Fruit fly (Drosophila melanogaster) whole organism, wandering third instar larva: ENCODE measurements around the gene Usp5.

Source experiments
- Abd-B ChIP-seq: fragments of >200 bp; optimal IDR thresholded peaks from 2 replicates; lab custom pipeline; 2017; ENCODE audit warnings: missing biosample characterization, missing genetic modification characterization
- CG32264 ChIP-seq: fragments of 200-800 bp; sonication (Bioruptor generic); optimal IDR thresholded peaks from 2 replicates; lab custom pipeline; 2016; ENCODE audit warnings: missing biosample characterization, missing genetic modification characterization
- CG9705 ChIP-seq: fragments of 200-800 bp; sonication (Bioruptor generic); optimal IDR thresholded peaks from 2 replicates; lab custom pipeline; 2018; ENCODE audit warnings: missing biosample characterization, mild to moderate bottlenecking, missing genetic modification characterization
- CrebA ChIP-seq: fragments of 200-800 bp; sonication (Bioruptor generic); optimal IDR thresholded peaks from 2 replicates; lab custom pipeline; 2016; ENCODE audit warnings: missing biosample characterization, mild to moderate bottlenecking, missing genetic modification characterization, borderline replicate concordance
- Dfd ChIP-seq: fragments of >200 bp; optimal IDR thresholded peaks from 2 replicates; lab custom pipeline; 2017; ENCODE audit warnings: missing biosample characterization, missing genetic modification characterization
- Dif ChIP-seq: fragments of 200-275, 200-300 bp; sonication (Bioruptor generic); optimal IDR thresholded peaks from 2 replicates; lab custom pipeline; 2018; ENCODE audit warnings: missing biosample characterization, missing genetic modification characterization; ENCODE audit not compliant: partially characterized antibody
- GATAd ChIP-seq: sonication (Bioruptor generic); optimal IDR thresholded peaks from 2 replicates; lab custom pipeline; 2016; ENCODE audit warnings: missing biosample characterization, missing genetic modification characterization
- HLH106 ChIP-seq: fragments of 200-800 bp; optimal IDR thresholded peaks from 3 replicates; lab custom pipeline; 2019; ENCODE audit warnings: missing biosample characterization, mild to moderate bottlenecking, missing genetic modification characterization, moderate library complexity
- Hnf4 ChIP-seq: fragments of 200-800 bp; sonication (Bioruptor generic); optimal IDR thresholded peaks from 2 replicates; lab custom pipeline; 2016; ENCODE audit warnings: missing biosample characterization, mild to moderate bottlenecking, missing genetic modification characterization
- Hr78 ChIP-seq: fragments of >200 bp; optimal IDR thresholded peaks from 2 replicates; lab custom pipeline; 2017; ENCODE audit warnings: missing biosample characterization, missing genetic modification characterization
- Hr83 ChIP-seq: fragments of 200-300 bp; sonication (Bioruptor generic); optimal IDR thresholded peaks from 2 replicates; lab custom pipeline; 2016; ENCODE audit warnings: missing biosample characterization, mild to moderate bottlenecking, missing genetic modification characterization, moderate library complexity; ENCODE audit not compliant: poor library complexity, severe bottlenecking
- Jra ChIP-seq: sonication (Bioruptor generic); optimal IDR thresholded peaks from 2 replicates; lab custom pipeline; 2016; ENCODE audit warnings: missing biosample characterization, missing genetic modification characterization
- Mio ChIP-seq: sonication (Bioruptor generic); optimal IDR thresholded peaks from 2 replicates; lab custom pipeline; 2016; ENCODE audit warnings: missing biosample characterization, missing genetic modification characterization
- Myc ChIP-seq: fragments of >200 bp; optimal IDR thresholded peaks from 2 replicates; lab custom pipeline; 2017
- N ChIP-seq: fragments of >200 bp; optimal IDR thresholded peaks from 2 replicates; lab custom pipeline; 2018; ENCODE audit warnings: missing biosample characterization, missing external identifiers, missing genetic modification characterization
- OdsH ChIP-seq: fragments of 200-800 bp; sonication (Bioruptor generic); optimal IDR thresholded peaks from 2 replicates; lab custom pipeline; 2016; ENCODE audit warnings: missing biosample characterization, mild to moderate bottlenecking, missing genetic modification characterization
- Rel ChIP-seq, 2 experiments: fragments of 200-800 bp; sonication (Bioruptor generic) in 1 of 2; optimal IDR thresholded peaks; 2 replicates in 1 of 2; 3 replicates in 1 of 2; lab custom pipeline; 2016 to 2019; ENCODE audit warnings: mild to moderate bottlenecking in 2 of 2, missing biosample characterization in 2 of 2, missing genetic modification characterization in 2 of 2, moderate library complexity in 1 of 2
- Sp1 ChIP-seq: fragments of 200-800 bp; sonication (Bioruptor generic); optimal IDR thresholded peaks from 3 replicates; lab custom pipeline; 2019; ENCODE audit warnings: missing biosample characterization, mild to moderate bottlenecking, missing genetic modification characterization, moderate library complexity
- Vsx2 ChIP-seq: fragments of 200-300, 225-300 bp; sonication (Bioruptor generic); optimal IDR thresholded peaks from 2 replicates; lab custom pipeline; 2018; ENCODE audit warnings: missing biosample characterization, missing genetic modification characterization; ENCODE audit not compliant: partially characterized antibody
- br ChIP-seq: fragments of 200-800 bp; sonication (Bioruptor generic); optimal IDR thresholded peaks from 2 replicates; lab custom pipeline; 2016; ENCODE audit warnings: missing biosample characterization, missing genetic modification characterization
- brk ChIP-seq: fragments of 200-800 bp; sonication (Bioruptor generic); optimal IDR thresholded peaks from 2 replicates; lab custom pipeline; 2016; ENCODE audit warnings: missing biosample characterization, mild to moderate bottlenecking, missing genetic modification characterization
- dl ChIP-seq, 2 experiments: fragments of 175-275, 200-275 bp in 1 of 2; fragments of 200-275 bp in 1 of 2; sonication (Bioruptor generic); optimal IDR thresholded peaks; lab custom pipeline; 2018; ENCODE audit warnings: mild to moderate bottlenecking in 2 of 2, missing biosample characterization in 2 of 2, missing genetic modification characterization in 2 of 2, moderate library complexity in 2 of 2; ENCODE audit not compliant: partially characterized antibody in 2 of 2, insufficient read depth in 1 of 2
- dmrt93B ChIP-seq: fragments of 200-800 bp; sonication (Bioruptor generic); optimal IDR thresholded peaks from 2 replicates; lab custom pipeline; 2018; ENCODE audit warnings: missing biosample characterization, mild to moderate bottlenecking, missing genetic modification characterization
- dsf ChIP-seq: sonication (Bioruptor generic); optimal IDR thresholded peaks from 2 replicates; lab custom pipeline; 2016; ENCODE audit warnings: missing biosample characterization, missing genetic modification characterization, borderline replicate concordance
- ey ChIP-seq: fragments of 200-800 bp; sonication (Bioruptor generic); optimal IDR thresholded peaks from 2 replicates; lab custom pipeline; 2016; ENCODE audit warnings: missing biosample characterization, missing genetic modification characterization
- foxo ChIP-seq, 2 experiments: fragments of 200-800 bp; sonication (Bioruptor generic); optimal IDR thresholded peaks; 2 replicates in 1 of 2; 3 replicates in 1 of 2; lab custom pipeline; 2016 to 2017; ENCODE audit warnings: missing biosample characterization in 2 of 2, missing genetic modification characterization in 2 of 2
- fru ChIP-seq: fragments of 200-800 bp; sonication (Bioruptor generic); optimal IDR thresholded peaks from 3 replicates; lab custom pipeline; 2016; ENCODE audit warnings: missing biosample characterization, mild to moderate bottlenecking, missing genetic modification characterization
- h ChIP-seq: fragments of 200-800 bp; sonication (Bioruptor generic); optimal IDR thresholded peaks from 3 replicates; lab custom pipeline; 2016; ENCODE audit warnings: missing biosample characterization, mild to moderate bottlenecking, missing genetic modification characterization
- jim ChIP-seq: fragments of 175-275, 200-325 bp; sonication (Bioruptor generic); optimal IDR thresholded peaks from 2 replicates; lab custom pipeline; 2016; ENCODE audit warnings: missing biosample characterization, mild to moderate bottlenecking, missing genetic modification characterization
- lola ChIP-seq: fragments of >200 bp; optimal IDR thresholded peaks from 2 replicates; lab custom pipeline; 2017; ENCODE audit warnings: missing biosample characterization, missing genetic modification characterization
- pan ChIP-seq: fragments of >200 bp; optimal IDR thresholded peaks from 2 replicates; lab custom pipeline; 2017
- psq ChIP-seq: fragments of 200-800 bp; sonication (Bioruptor generic); optimal IDR thresholded peaks from 3 replicates; lab custom pipeline; 2017; ENCODE audit warnings: missing biosample characterization, mild to moderate bottlenecking, missing genetic modification characterization, moderate library complexity
- rgr ChIP-seq: fragments of 200-800 bp; sonication (Bioruptor generic); optimal IDR thresholded peaks from 3 replicates; lab custom pipeline; 2016; ENCODE audit warnings: missing biosample characterization, mild to moderate bottlenecking, missing genetic modification characterization
- sage ChIP-seq: fragments of 200-800 bp; sonication (Bioruptor generic); optimal IDR thresholded peaks from 2 replicates; lab custom pipeline; 2016; ENCODE audit warnings: missing biosample characterization, mild to moderate bottlenecking, missing genetic modification characterization
- sv ChIP-seq: fragments of 200-800 bp; sonication (Bioruptor generic); optimal IDR thresholded peaks from 3 replicates; lab custom pipeline; 2016; ENCODE audit warnings: missing biosample characterization, missing genetic modification characterization
- tai ChIP-seq: sonication (Bioruptor generic); optimal IDR thresholded peaks from 2 replicates; lab custom pipeline; 2016; ENCODE audit warnings: missing biosample characterization, missing genetic modification characterization
- usp ChIP-seq: fragments of >200 bp; optimal IDR thresholded peaks from 2 replicates; lab custom pipeline; 2017; ENCODE audit warnings: missing biosample characterization, missing genetic modification characterization
- woc ChIP-seq: sonication (Bioruptor generic); optimal IDR thresholded peaks from 2 replicates; lab custom pipeline; 2016; ENCODE audit warnings: missing biosample characterization, mild to moderate bottlenecking, missing genetic modification characterization

Gene Usp5

DNA sequence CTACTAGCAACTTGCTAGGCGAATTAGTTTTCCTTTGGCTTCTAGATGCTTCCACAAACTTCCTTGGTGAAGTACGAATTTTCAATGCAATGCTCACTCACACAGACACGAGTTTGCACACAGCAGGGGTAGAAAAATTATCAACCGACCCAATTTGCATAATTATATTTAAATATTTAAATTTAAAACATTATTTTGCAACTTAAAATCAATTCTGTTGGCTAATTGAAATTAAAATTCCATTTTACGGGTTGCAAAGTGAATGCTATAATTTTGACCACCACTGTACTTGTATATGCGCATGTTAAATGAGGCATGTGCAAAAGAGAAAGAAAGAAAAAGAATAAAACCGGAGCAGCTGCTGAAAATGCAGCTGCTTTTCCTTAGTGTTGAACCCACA, 45.9 kb upstream of the Usp5 start:
- peak; percentile 85 for TF ChIP-seq woc (GFP tag; lab: Kevin White, UChicago)
- peak; percentile 84 for TF ChIP-seq dmrt93B (GFP tag; lab: Kevin White, UChicago)
- no peak for TF ChIP-seq tai (GFP tag; lab: Kevin White, UChicago)
- no peak for TF ChIP-seq N (GFP tag; lab: Kevin White, UChicago)
- peak; percentile 87 for TF ChIP-seq CG32264 (GFP tag; lab: Kevin White, UChicago)
- TF ChIP-seq dl (GFP tag; optimal IDR thresholded peaks at IDR 0.05; lab: Kevin White, UChicago; ENCODE audit: insufficient read depth in 1 of 2, partially characterized antibody in 2 of 2), result no peak
- no peak for TF ChIP-seq lola (GFP tag; lab: Kevin White, UChicago)
- TF ChIP-seq brk, result peak; percentile 93
- TF ChIP-seq jim (GFP tag; lab: Kevin White, UChicago), result no peak
- TF ChIP-seq Dfd, result no peak
- TF ChIP-seq Sp1 (GFP tag; lab: Kevin White, UChicago), result peak; percentile 95
- TF ChIP-seq sage (GFP tag; lab: Kevin White, UChicago), result peak; percentile 95
- no peak for TF ChIP-seq Mio
- no peak for TF ChIP-seq Hr78
- peak; percentile 85 for TF ChIP-seq Jra (GFP tag; lab: Kevin White, UChicago)
- peak; percentile 97 for TF ChIP-seq h (GFP tag; lab: Kevin White, UChicago)
- peak; percentile 97 for TF ChIP-seq rgr
- peak; percentile 97 for TF ChIP-seq OdsH (GFP tag; lab: Kevin White, UChicago)
- TF ChIP-seq ey (GFP tag; lab: Kevin White, UChicago), result peak; percentile 88
- TF ChIP-seq usp, result no peak
- peak; percentile 84 for TF ChIP-seq GATAd
- peak; percentile 95 for TF ChIP-seq Rel (GFP tag; optimal IDR thresholded peaks at IDR 0.05; lab: Kevin White, UChicago)
- peak; percentile 81 for TF ChIP-seq Rel (tag; optimal IDR thresholded peaks at IDR 0.05; lab: Kevin White, UChicago)
- TF ChIP-seq Dif (GFP tag; lab: Kevin White, UChicago), result no peak
- peak; percentile 95 for TF ChIP-seq psq (GFP tag; lab: Kevin White, UChicago)
- TF ChIP-seq br (GFP tag; lab: Kevin White, UChicago), result peak; percentile 92
- no peak for TF ChIP-seq Abd-B (GFP tag; lab: Kevin White, UChicago)
- peak; percentile 90 for TF ChIP-seq Hnf4 (GFP tag; lab: Kevin White, UChicago)
- no peak for TF ChIP-seq CrebA (GFP tag; lab: Kevin White, UChicago)
- no peak for TF ChIP-seq pan (lab: Kevin White, UChicago)
- TF ChIP-seq sv (GFP tag; lab: Kevin White, UChicago), result peak; percentile 67
- peak; percentile 94 for TF ChIP-seq HLH106 (tag; lab: Kevin White, UChicago)
- no peak for TF ChIP-seq Vsx2 (GFP tag; lab: Kevin White, UChicago)
- TF ChIP-seq foxo (GFP tag; optimal IDR thresholded peaks at IDR 0.05; lab: Kevin White, UChicago), result peak; percentile 55 to 97
- TF ChIP-seq fru (GFP tag; lab: Kevin White, UChicago), result peak; percentile 93
- TF ChIP-seq dsf (GFP tag; lab: Kevin White, UChicago), result peak; percentile 54
- peak; percentile 68 for TF ChIP-seq Hr83 (GFP tag; lab: Kevin White, UChicago)
- peak; percentile 25 for TF ChIP-seq CG9705 (GFP tag; lab: Kevin White, UChicago)
- TF ChIP-seq Myc (lab: Kevin White, UChicago), result no peak

DNA sequence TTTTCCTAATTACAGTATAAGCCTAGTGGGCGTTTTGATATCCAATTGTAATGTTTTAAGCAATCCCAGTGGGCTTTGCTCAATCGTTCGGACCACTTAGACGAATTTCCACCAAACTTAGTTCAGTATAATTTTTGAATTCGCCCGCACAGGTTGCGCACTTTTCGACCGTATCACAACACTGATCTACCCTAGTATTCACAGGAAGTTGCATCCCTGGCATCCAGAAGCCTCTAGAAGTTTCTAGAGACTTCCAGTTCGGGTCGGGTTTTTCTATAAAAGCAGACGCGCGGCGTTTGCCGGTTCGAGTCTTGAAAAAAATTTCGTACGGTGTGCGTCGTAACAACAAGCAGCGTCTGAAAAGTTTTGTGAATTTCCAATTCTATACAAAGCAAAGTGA, 44.8 kb upstream of the Usp5 start, which contains the start of gene Hsp83:
Gene Hsp83 (plus strand): TSS at position 58 of the 400 bp plus-strand sequence.
- TF ChIP-seq Sp1 (GFP tag; lab: Kevin White, UChicago) (peak; percentile 98), ey (GFP tag; lab: Kevin White, UChicago) (peak; percentile 80), sage (GFP tag; lab: Kevin White, UChicago) (peak; percentile 95), br (GFP tag; lab: Kevin White, UChicago) (peak; percentile 98), Mio (peak; percentile 57), brk (peak; percentile 90), foxo (GFP tag; optimal IDR thresholded peaks at IDR 0.05; lab: Kevin White, UChicago) (peak; percentile 87 to 93), Dfd (no peak), lola (GFP tag; lab: Kevin White, UChicago) (no peak), dmrt93B (GFP tag; lab: Kevin White, UChicago) (peak; percentile 90), HLH106 (tag; lab: Kevin White, UChicago) (peak; percentile 87), Hnf4 (GFP tag; lab: Kevin White, UChicago) (peak; percentile 92), Rel (GFP tag; optimal IDR thresholded peaks at IDR 0.05; lab: Kevin White, UChicago) (peak; percentile 81), Rel (tag; optimal IDR thresholded peaks at IDR 0.05; lab: Kevin White, UChicago) (peak; percentile 88), dsf (GFP tag; lab: Kevin White, UChicago) (peak; percentile 78), Vsx2 (GFP tag; lab: Kevin White, UChicago) (no peak), sv (GFP tag; lab: Kevin White, UChicago) (peak; percentile 85), Abd-B (GFP tag; lab: Kevin White, UChicago) (no peak), Myc (lab: Kevin White, UChicago) (no peak), Hr78 (no peak), usp (no peak), fru (GFP tag; lab: Kevin White, UChicago) (peak; percentile 95), Jra (GFP tag; lab: Kevin White, UChicago) (peak; percentile 68), CG32264 (GFP tag; lab: Kevin White, UChicago) (peak; percentile 86), h (GFP tag; lab: Kevin White, UChicago) (peak; percentile 96), CG9705 (GFP tag; lab: Kevin White, UChicago) (peak; percentile 94), woc (GFP tag; lab: Kevin White, UChicago) (peak; percentile 65), psq (GFP tag; lab: Kevin White, UChicago) (peak; percentile 80), GATAd (no peak), tai (GFP tag; lab: Kevin White, UChicago) (no peak), dl (GFP tag; optimal IDR thresholded peaks at IDR 0.05; lab: Kevin White, UChicago; ENCODE audit: insufficient read depth in 1 of 2, partially characterized antibody in 2 of 2) (no peak), pan (lab: Kevin White, UChicago) (no peak), rgr (peak; percentile 98), Dif (GFP tag; lab: Kevin White, UChicago) (peak; percentile 27), Hr83 (GFP tag; lab: Kevin White, UChicago) (peak; percentile 99), OdsH (GFP tag; lab: Kevin White, UChicago) (peak; percentile 94), jim (GFP tag; lab: Kevin White, UChicago) (no peak), CrebA (GFP tag; lab: Kevin White, UChicago) (no peak), N (GFP tag; lab: Kevin White, UChicago) (no peak)
